Worm (Caenorhabditis elegans): ENCODE measurements around the gene pph-1.

DNA sequence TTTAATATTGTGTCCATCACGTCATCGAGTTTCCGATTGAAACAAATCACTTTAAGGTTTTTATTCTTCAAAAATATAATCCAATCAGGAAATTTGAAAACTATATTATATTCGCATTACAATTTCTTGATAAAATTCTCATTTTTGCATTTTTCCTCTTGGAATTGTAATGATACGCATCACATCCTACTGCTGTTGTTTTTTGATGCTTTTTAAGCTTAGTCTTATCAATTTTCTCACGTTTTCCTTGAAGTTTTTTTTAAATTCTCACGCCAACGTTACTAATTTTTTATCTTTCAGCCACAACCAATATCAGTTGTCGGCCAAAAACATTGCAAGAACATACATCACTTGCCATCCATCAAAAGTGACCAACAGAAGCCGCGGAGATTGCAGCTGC lies 20.2 kb upstream of the pph-1 start, which contains the start of gene gsp-1:
- TF ChIP-seq ztf-23 (GFP tag; IDR thresholded peaks at IDR 0.05) (no peak), ztf-29 (GFP tag; IDR thresholded peaks at IDR 0.05) (no peak), tab-1 (GFP tag; IDR thresholded peaks at IDR 0.05) (no peak), flt-1 (GFP tag; IDR thresholded peaks at IDR 0.05) (no peak), med-1 (GFP tag; optimal IDR thresholded peaks at IDR 0.05; ENCODE audit: insufficient read depth) (no peak), cog-1 (tag; optimal IDR thresholded peaks at IDR 0.05) (no peak)

Data from whole organism, midembryonic.